Fruit fly (Drosophila melanogaster) whole organism, prepupa: Measurements from ENCODE around the gene CG31917.

Experiments used
- CG10631 ChIP-seq: fragments of 200-800 bp; sonication (Bioruptor generic); optimal IDR thresholded peaks from 2 replicates; lab custom pipeline; 2016; ENCODE audit warnings: missing biosample characterization, missing genetic modification characterization
- CG16779 ChIP-seq: fragments of 200-800 bp; sonication (Bioruptor generic); optimal IDR thresholded peaks from 3 replicates; lab custom pipeline; 2017; ENCODE audit warnings: missing biosample characterization, mild to moderate bottlenecking, missing genetic modification characterization
- CG3919 ChIP-seq: fragments of 200-800 bp; sonication (Bioruptor generic); optimal IDR thresholded peaks from 3 replicates; lab custom pipeline; 2016; ENCODE audit warnings: missing biosample characterization, missing genetic modification characterization
- CG6854 ChIP-seq: fragments of 200-800 bp; sonication (Bioruptor generic); optimal IDR thresholded peaks from 2 replicates; lab custom pipeline; 2017; ENCODE audit warnings: missing biosample characterization, mild to moderate bottlenecking, missing genetic modification characterization
- CG8632 ChIP-seq: fragments of 200-800 bp; sonication (Bioruptor generic); optimal IDR thresholded peaks from 3 replicates; lab custom pipeline; 2016; ENCODE audit warnings: missing biosample characterization, missing genetic modification characterization
- Eip78C ChIP-seq: fragments of 200-800 bp; sonication (Bioruptor generic); peaks from one replicate; lab custom pipeline; 2016; ENCODE audit warnings: missing biosample characterization, missing genetic modification characterization
- Eip93F ChIP-seq: fragments of 200-800 bp; sonication (Bioruptor generic); optimal IDR thresholded peaks from 2 replicates; lab custom pipeline; 2016; ENCODE audit warnings: missing biosample characterization, mild to moderate bottlenecking, missing genetic modification characterization
- Hr39 ChIP-seq: fragments of 200-800 bp; sonication (Bioruptor generic); optimal IDR thresholded peaks from 2 replicates; lab custom pipeline; 2016; ENCODE audit warnings: missing biosample characterization, missing genetic modification characterization
- Met ChIP-seq: fragments of 200-800 bp; sonication (Bioruptor generic); optimal IDR thresholded peaks from 3 replicates; lab custom pipeline; 2016; ENCODE audit warnings: missing biosample characterization, missing genetic modification characterization
- Sox15 ChIP-seq: fragments of 200-800 bp; sonication (Bioruptor generic); optimal IDR thresholded peaks from 3 replicates; lab custom pipeline; 2016; ENCODE audit warnings: missing biosample characterization, missing genetic modification characterization
- eg ChIP-seq: fragments of 200-800 bp; sonication (Bioruptor generic); IDR thresholded peaks from 3 replicates; pipeline ENCODE4 v1.3.6; 2022; ENCODE audit warnings: missing biosample characterization, missing genetic modification characterization
- salr ChIP-seq, 2 experiments: fragments of 200-800 bp; sonication (Bioruptor generic); optimal IDR thresholded peaks; 3 replicates each; lab custom pipeline; 2016 to 2018; ENCODE audit warnings: missing biosample characterization in 2 of 2, missing genetic modification characterization in 2 of 2, mild to moderate bottlenecking in 1 of 2
- ss ChIP-seq, 2 experiments: fragments of 200-800 bp; sonication (Bioruptor generic); optimal IDR thresholded peaks; 2 replicates in 1 of 2; 3 replicates in 1 of 2; lab custom pipeline; 2017 to 2018; ENCODE audit warnings: mild to moderate bottlenecking in 2 of 2, missing biosample characterization in 2 of 2, missing genetic modification characterization in 2 of 2, moderate library complexity in 1 of 2

- TF ChIP-seq Met (no peak), ss (GFP tag; optimal IDR thresholded peaks at IDR 0.05; lab: Kevin White, UChicago) (no peak), Hr39 (GFP tag; lab: Kevin White, UChicago) (no peak), CG3919 (GFP tag; lab: Kevin White, UChicago) (no peak), CG6854 (no peak), CG8632 (GFP tag; lab: Kevin White, UChicago) (no peak), Eip78C (GFP tag; lab: Kevin White, UChicago) (no peak), CG16779 (no peak), eg (GFP tag; lab: Robert Waterston, UW) (no peak), salr (GFP tag; optimal IDR thresholded peaks at IDR 0.05; lab: Kevin White, UChicago) (no peak), CG10631 (GFP tag; lab: Kevin White, UChicago) (no peak), Sox15 (no peak), Eip93F (GFP tag; lab: Kevin White, UChicago) (no peak)
Observed at dm6 chr2L:5027321-5028069, 16.9 kb upstream of the CG31917 start.
